Worm (Caenorhabditis elegans): ENCODE results near the gene larp-1.

larp-1 gene

ce11 chrIII:4961281-4961680 lies 56.2 kb downstream of the larp-1 start:
- TF ChIP-seq pat-9 (tag; optimal IDR thresholded peaks at IDR 0.05) (no peak), C08G9.2 (tag; optimal IDR thresholded peaks at IDR 0.05) (no peak)

- TF ChIP-seq pha-4 (tag; optimal IDR thresholded peaks at IDR 0.05) (no peak), ceh-18 (tag; optimal IDR thresholded peaks at IDR 0.05) (no peak), hlh-8 (tag; optimal IDR thresholded peaks at IDR 0.05) (no peak), tbx-2 (tag; optimal IDR thresholded peaks at IDR 0.05) (no peak), ceh-30 (tag; optimal IDR thresholded peaks at IDR 0.05) (no peak), fkh-6 (tag; optimal IDR thresholded peaks at IDR 0.05) (no peak), Y22D7AL.16 (tag; optimal IDR thresholded peaks at IDR 0.05) (no peak), lin-11 (tag; optimal IDR thresholded peaks at IDR 0.05) (no peak), ceh-31 (tag; optimal IDR thresholded peaks at IDR 0.05) (no peak), hlh-30 (tag; optimal IDR thresholded peaks at IDR 0.05; ENCODE audit: insufficient read depth) (no peak), madf-2 (tag; optimal IDR thresholded peaks at IDR 0.05) (no peak), unc-55 (GFP tag; optimal IDR thresholded peaks at IDR 0.05) (no peak), pat-9 (tag; optimal IDR thresholded peaks at IDR 0.05) (no peak), ztf-16 (tag; optimal IDR thresholded peaks at IDR 0.05) (no peak)
Observed at ce11 chrIII:4960204-4960603, 57.2 kb downstream of the larp-1 start, which contains the start of gene C27F2.4. TSS of gene C27F2.4 (minus strand) at chrIII:4960304.
